Worm (Caenorhabditis elegans) whole organism, L3 larva: ENCODE results near the gene wee-1.1.

ENCODE experiments used
- R02D3.7 ChIP-seq: fragments of 150-350 bp; optimal IDR thresholded peaks from 2 replicates; lab custom pipeline; 2014; ENCODE audit warnings: missing biosample characterization, missing genetic modification characterization
- ZK546.5 ChIP-seq: sonication (generic microtip); optimal IDR thresholded peaks from 2 replicates; lab custom pipeline; 2017; ENCODE audit warnings: missing biosample characterization, missing genetic modification characterization
- aly-2 ChIP-seq: fragments of 150-350 bp; optimal IDR thresholded peaks from 2 replicates; lab custom pipeline; 2014; ENCODE audit warnings: missing biosample characterization, missing genetic modification characterization
- ama-1 ChIP-seq: fragments of 150-350 bp; optimal IDR thresholded peaks from 2 replicates; lab custom pipeline; 2018
- ceh-16 ChIP-seq: sonication (generic microtip); optimal IDR thresholded peaks from 2 replicates; lab custom pipeline; 2017; ENCODE audit warnings: missing biosample characterization, missing genetic modification characterization
- ceh-28 ChIP-seq: fragments of 150-350 bp; optimal IDR thresholded peaks from 2 replicates; lab custom pipeline; 2014; ENCODE audit warnings: missing biosample characterization, missing genetic modification reagents, missing genetic modification characterization
- ceh-82 ChIP-seq: fragments of 150-350 bp; optimal IDR thresholded peaks from 2 replicates; lab custom pipeline; 2014; ENCODE audit warnings: missing biosample characterization, missing genetic modification characterization
- ceh-9 ChIP-seq: sonication (generic microtip); optimal IDR thresholded peaks from 2 replicates; lab custom pipeline; 2018; ENCODE audit warnings: missing biosample characterization, missing genetic modification characterization
- daf-12 ChIP-seq: fragments of 150-350 bp; optimal IDR thresholded peaks from 2 replicates; lab custom pipeline; 2014; ENCODE audit warnings: missing biosample characterization, missing genetic modification reagents, missing genetic modification characterization
- egl-27 ChIP-seq: sonication (generic microtip); optimal IDR thresholded peaks from 4 replicates; lab custom pipeline; 2017; ENCODE audit warnings: missing biosample characterization, missing genetic modification reagents, missing genetic modification characterization
- egl-5 ChIP-seq: fragments of 150-350 bp; optimal IDR thresholded peaks from 2 replicates; lab custom pipeline; 2017; ENCODE audit warnings: missing biosample characterization, missing genetic modification reagents, missing genetic modification characterization, inconsistent platforms
- elt-1 ChIP-seq: fragments of 150-350 bp; optimal IDR thresholded peaks from 2 replicates; lab custom pipeline; 2014; ENCODE audit warnings: missing biosample characterization, missing genetic modification characterization
- elt-2 ChIP-seq: sonication (generic microtip); optimal IDR thresholded peaks from 2 replicates; lab custom pipeline; 2016; ENCODE audit warnings: missing genetic modification reagents, mild to moderate bottlenecking, missing genetic modification characterization, missing compliant biosample characterization
- elt-3 ChIP-seq, 3 experiments: fragments of 150-350 bp in 1 of 3; sonication (generic microtip) in 2 of 3; optimal IDR thresholded peaks; 2 replicates in 2 of 3; 4 replicates in 1 of 3; lab custom pipeline; 2014 to 2017; ENCODE audit warnings: missing biosample characterization in 3 of 3, missing genetic modification characterization in 3 of 3
- eor-1 ChIP-seq, 2 experiments: fragments of 150-350 bp; optimal IDR thresholded peaks; 2 replicates each; lab custom pipeline; 2014 to 2018; ENCODE audit warnings: missing biosample characterization in 2 of 2, missing genetic modification characterization in 2 of 2
- fkh-10 ChIP-seq: sonication (generic microtip); optimal IDR thresholded peaks from 2 replicates; lab custom pipeline; 2017; ENCODE audit warnings: missing biosample characterization, missing genetic modification reagents, missing genetic modification characterization
- fkh-2 ChIP-seq: fragments of 150-350 bp; optimal IDR thresholded peaks from 2 replicates; lab custom pipeline; 2014; ENCODE audit warnings: missing biosample characterization, missing genetic modification reagents, missing genetic modification characterization
- fos-1 ChIP-seq: fragments of 150-350 bp; optimal IDR thresholded peaks from 2 replicates; lab custom pipeline; 2014; ENCODE audit warnings: missing biosample characterization, missing genetic modification characterization
- hmg-11 ChIP-seq: sonication (generic microtip); optimal IDR thresholded peaks from 2 replicates; lab custom pipeline; 2016; ENCODE audit warnings: missing genetic modification characterization, missing compliant biosample characterization
- jun-1 ChIP-seq: fragments of 150-350 bp; optimal IDR thresholded peaks from 2 replicates; lab custom pipeline; 2014; ENCODE audit warnings: missing biosample characterization, missing genetic modification reagents, missing genetic modification characterization
- lin-15B ChIP-seq: fragments of 150-350 bp; optimal IDR thresholded peaks from 2 replicates; lab custom pipeline; 2014; ENCODE audit warnings: missing biosample characterization, missing genetic modification characterization
- lin-39 ChIP-seq: fragments of 150-350 bp; optimal IDR thresholded peaks from 2 replicates; lab custom pipeline; 2018; ENCODE audit warnings: missing biosample characterization, missing genetic modification reagents, missing genetic modification characterization
- lsy-12 ChIP-seq: sonication (generic microtip); optimal IDR thresholded peaks from 2 replicates; lab custom pipeline; 2016; ENCODE audit warnings: mild to moderate bottlenecking, missing genetic modification characterization, missing compliant biosample characterization
- mdl-1 ChIP-seq: fragments of 150-350 bp; optimal IDR thresholded peaks from 2 replicates; lab custom pipeline; 2014; ENCODE audit warnings: missing biosample characterization, missing genetic modification characterization
- mml-1 ChIP-seq: fragments of 150-350 bp; sonication (generic microtip); optimal IDR thresholded peaks from 3 replicates; lab custom pipeline; 2014; ENCODE audit warnings: missing biosample characterization, missing genetic modification characterization
- nfya-1 ChIP-seq: sonication (generic microtip); optimal IDR thresholded peaks from 2 replicates; lab custom pipeline; 2017; ENCODE audit warnings: missing genetic modification characterization, mild to moderate bottlenecking, missing compliant biosample characterization, antibody characterized with exemption, moderate library complexity; ENCODE audit not compliant: insufficient read depth
- nhr-11 ChIP-seq: fragments of 150-350 bp; optimal IDR thresholded peaks from 2 replicates; lab custom pipeline; 2014; ENCODE audit warnings: missing biosample characterization, missing genetic modification characterization
- nhr-12 ChIP-seq: fragments of 150-350 bp; optimal IDR thresholded peaks from 2 replicates; lab custom pipeline; 2014; ENCODE audit warnings: missing biosample characterization, missing genetic modification characterization
- nhr-23 ChIP-seq: fragments of 150-350 bp; optimal IDR thresholded peaks from 2 replicates; lab custom pipeline; 2014; ENCODE audit warnings: missing biosample characterization, missing genetic modification reagents, missing genetic modification characterization
- nhr-237 ChIP-seq: fragments of 150-350 bp; optimal IDR thresholded peaks from 2 replicates; lab custom pipeline; 2014; ENCODE audit warnings: missing biosample characterization, missing genetic modification characterization
- nhr-25 ChIP-seq: sonication (generic microtip); optimal IDR thresholded peaks from 2 replicates; lab custom pipeline; 2017; ENCODE audit warnings: missing biosample characterization, missing genetic modification characterization
- nhr-28 ChIP-seq: fragments of 150-350 bp; optimal IDR thresholded peaks from 2 replicates; lab custom pipeline; 2014; ENCODE audit warnings: missing biosample characterization, missing genetic modification characterization
- nhr-43 ChIP-seq: sonication (generic microtip); optimal IDR thresholded peaks from 2 replicates; lab custom pipeline; 2016; ENCODE audit warnings: mild to moderate bottlenecking, missing genetic modification characterization, missing compliant biosample characterization; ENCODE audit not compliant: poor library complexity, severe bottlenecking
- nhr-67 ChIP-seq: fragments of 150-350 bp; optimal IDR thresholded peaks from 2 replicates; lab custom pipeline; 2014; ENCODE audit warnings: missing biosample characterization, missing genetic modification characterization
- nhr-76 ChIP-seq: fragments of 150-350 bp; sonication (generic microtip); optimal IDR thresholded peaks from 5 replicates; lab custom pipeline; 2014; ENCODE audit warnings: missing biosample characterization, missing genetic modification characterization
- nhr-77 ChIP-seq: fragments of 150-350 bp; optimal IDR thresholded peaks from 2 replicates; lab custom pipeline; 2014; ENCODE audit warnings: missing biosample characterization, missing genetic modification characterization
- pha-4 ChIP-seq: fragments of 150-350 bp; optimal IDR thresholded peaks from 2 replicates; lab custom pipeline; 2014; ENCODE audit warnings: missing biosample characterization, missing genetic modification reagents, missing genetic modification characterization
- pqm-1 ChIP-seq: fragments of 150-350 bp; optimal IDR thresholded peaks from 2 replicates; lab custom pipeline; 2017; ENCODE audit warnings: missing biosample characterization, missing genetic modification characterization, inconsistent platforms
- sea-2 ChIP-seq: fragments of 150-350 bp; sonication (generic microtip); optimal IDR thresholded peaks from 4 replicates; lab custom pipeline; 2014; ENCODE audit warnings: missing biosample characterization, missing genetic modification reagents, missing genetic modification characterization
- skn-1 ChIP-seq: fragments of 150-350 bp; optimal IDR thresholded peaks from 2 replicates; lab custom pipeline; 2014; ENCODE audit warnings: missing biosample characterization, missing genetic modification characterization
- snpc-4 ChIP-seq: fragments of 150-350 bp; optimal IDR thresholded peaks from 2 replicates; lab custom pipeline; 2014; ENCODE audit warnings: missing biosample characterization, missing genetic modification characterization
- tbx-2 ChIP-seq: sonication (generic microtip); optimal IDR thresholded peaks from 2 replicates; lab custom pipeline; 2016; ENCODE audit warnings: mild to moderate bottlenecking, missing genetic modification characterization, missing compliant biosample characterization
- unc-39 ChIP-seq: sonication (generic microtip); optimal IDR thresholded peaks from 4 replicates; lab custom pipeline; 2017; ENCODE audit warnings: missing biosample characterization, missing genetic modification characterization
- unc-62 ChIP-seq: fragments of 150-350 bp; sonication (generic microtip); optimal IDR thresholded peaks from 4 replicates; lab custom pipeline; 2014; ENCODE audit warnings: missing biosample characterization, missing genetic modification reagents, missing genetic modification characterization
- zag-1 ChIP-seq: fragments of 150-350 bp; optimal IDR thresholded peaks from 2 replicates; lab custom pipeline; 2014; ENCODE audit warnings: missing biosample characterization, missing genetic modification characterization
- ztf-11 ChIP-seq: fragments of 150-350 bp; optimal IDR thresholded peaks from 2 replicates; lab custom pipeline; 2014; ENCODE audit warnings: missing biosample characterization, missing genetic modification characterization
- ztf-4 ChIP-seq: fragments of 150-350 bp; optimal IDR thresholded peaks from 2 replicates; lab custom pipeline; 2014; ENCODE audit warnings: missing biosample characterization, missing genetic modification characterization

The wee-1.1 gene

ce11 chrII:9603419-9603818, 20.1 kb upstream of the wee-1.1 start:
- peak; percentile 41 for TF ChIP-seq egl-27 (tag; lab: Kevin White, UChicago)
- TF ChIP-seq ceh-28 (tag; lab: Kevin White, UChicago) = peak; percentile 81
- peak; percentile 86 for TF ChIP-seq lsy-12 (tag; lab: Kevin White, UChicago)
- no peak for TF ChIP-seq nhr-12
- TF ChIP-seq nfya-1 (tag; lab: Kevin White, UChicago) = peak; percentile 94
- TF ChIP-seq jun-1 (tag; lab: Kevin White, UChicago) = peak; percentile 97
- TF ChIP-seq nhr-11 (tag; lab: Kevin White, UChicago) = peak; percentile 98
- TF ChIP-seq skn-1 = peak; percentile 86
- TF ChIP-seq fkh-2 (tag; lab: Kevin White, UChicago) = peak; percentile 88
- TF ChIP-seq sea-2 (GFP tag; lab: Kevin White, UChicago) = no peak
- no peak for TF ChIP-seq ceh-16 (tag; lab: Kevin White, UChicago)
- TF ChIP-seq pqm-1 (tag; lab: Kevin White, UChicago) = peak; percentile 98
- no peak for TF ChIP-seq aly-2 (tag; lab: Kevin White, UChicago)
- TF ChIP-seq mml-1 (tag; lab: Kevin White, UChicago) = peak; percentile 69
- TF ChIP-seq nhr-77 (tag; lab: Kevin White, UChicago) = no peak
- peak; percentile 97 for TF ChIP-seq nhr-43 (tag; lab: Kevin White, UChicago)
- TF ChIP-seq hmg-11 = peak; percentile 87
- TF ChIP-seq nhr-25 (tag; lab: Kevin White, UChicago) = peak; percentile 97
- TF ChIP-seq lin-39 (tag; lab: Kevin White, UChicago) = peak; percentile 86
- TF ChIP-seq nhr-28 = no peak
- peak; percentile 74 for TF ChIP-seq tbx-2 (tag; lab: Kevin White, UChicago)
- peak; percentile 100 for TF ChIP-seq mdl-1 (tag; lab: Kevin White, UChicago)
- peak; percentile 91 for TF ChIP-seq unc-62
- TF ChIP-seq snpc-4 (tag; lab: Kevin White, UChicago) = peak; percentile 42
- TF ChIP-seq ztf-11 (tag; lab: Kevin White, UChicago) = no peak
- peak; percentile 96 for TF ChIP-seq nhr-23 (tag; lab: Kevin White, UChicago)
- no peak for TF ChIP-seq nhr-67
- TF ChIP-seq daf-12 (tag; lab: Kevin White, UChicago) = peak; percentile 10
- no peak for TF ChIP-seq fos-1 (tag; lab: Kevin White, UChicago)
- TF ChIP-seq egl-5 (tag; lab: Kevin White, UChicago) = peak; percentile 92
- no peak for TF ChIP-seq ceh-9 (tag; lab: Kevin White, UChicago)
- peak; percentile 52 for TF ChIP-seq R02D3.7 (tag; lab: Kevin White, UChicago)
- peak; percentile 67 for TF ChIP-seq nhr-76 (tag; lab: Kevin White, UChicago)
- TF ChIP-seq elt-2 = peak; percentile 91
- TF ChIP-seq elt-3 (tag; optimal IDR thresholded peaks at IDR 0.05; lab: Kevin White, UChicago) = peak in 2 of 3 experiments; percentile 9 to 91
- peak; percentile 63 for TF ChIP-seq lin-15B (tag; lab: Kevin White, UChicago)
- no peak for TF ChIP-seq fkh-10 (GFP tag; lab: Kevin White, UChicago)
- TF ChIP-seq zag-1 (tag; lab: Kevin White, UChicago) = no peak
- TF ChIP-seq pha-4 (tag; lab: Kevin White, UChicago) = peak; percentile 99
- peak; percentile 73 for TF ChIP-seq elt-1
- TF ChIP-seq nhr-237 (tag; lab: Kevin White, UChicago) = no peak
- TF ChIP-seq ceh-82 (tag; lab: Kevin White, UChicago) = no peak
- no peak for TF ChIP-seq unc-39 (tag; lab: Kevin White, UChicago)
- no peak for TF ChIP-seq ZK546.5
- no peak for TF ChIP-seq eor-1 (tag; optimal IDR thresholded peaks at IDR 0.05; lab: Kevin White, UChicago)
- peak; percentile 75 for TF ChIP-seq ama-1
- TF ChIP-seq ztf-4 (tag; lab: Kevin White, UChicago) = peak; percentile 75
